Fruit fly (Drosophila melanogaster) whole organism, adult: ENCODE data around the gene CG32708.

Experiments used
- CG11617 ChIP-seq: fragments of 200-800 bp; sonication (Bioruptor generic); optimal IDR thresholded peaks from 2 replicates; lab custom pipeline; 2017; ENCODE audit warnings: mild to moderate bottlenecking, missing biosample characterization, missing genetic modification reagents, missing genetic modification characterization
- CG12768 ChIP-seq: fragments of 200-800 bp; sonication (Bioruptor generic); optimal IDR thresholded peaks from 2 replicates; lab custom pipeline; 2017; ENCODE audit warnings: missing biosample characterization, missing genetic modification characterization, mild to moderate bottlenecking, moderate library complexity, missing genetic modification reagents
- CG14711 ChIP-seq: fragments of 200-800 bp; sonication (Bioruptor generic); optimal IDR thresholded peaks from 2 replicates; lab custom pipeline; 2018; ENCODE audit warnings: missing biosample characterization, mild to moderate bottlenecking, missing genetic modification characterization, moderate library complexity
- CG1620 ChIP-seq: fragments of 200-800 bp; sonication (Bioruptor generic); optimal IDR thresholded peaks from 2 replicates; lab custom pipeline; 2016; ENCODE audit warnings: missing biosample characterization, missing genetic modification characterization
- CG33017 ChIP-seq: fragments of 200-800 bp; sonication (Bioruptor generic); optimal IDR thresholded peaks from 2 replicates; lab custom pipeline; 2018; ENCODE audit warnings: missing biosample characterization, mild to moderate bottlenecking, missing genetic modification characterization, moderate library complexity
- CG5204 ChIP-seq: fragments of 200-800 bp; sonication (Bioruptor generic); optimal IDR thresholded peaks from 2 replicates; lab custom pipeline; 2016; ENCODE audit warnings: missing biosample characterization, missing genetic modification characterization
- CG7045 ChIP-seq: fragments of 200-800 bp; sonication (Bioruptor generic); optimal IDR thresholded peaks from 2 replicates; lab custom pipeline; 2017; ENCODE audit warnings: missing biosample characterization, mild to moderate bottlenecking, missing genetic modification characterization
- CG7101 ChIP-seq: fragments of 200-800 bp; sonication (Bioruptor generic); optimal IDR thresholded peaks from 2 replicates; lab custom pipeline; 2018; ENCODE audit warnings: missing biosample characterization, mild to moderate bottlenecking, missing genetic modification characterization, moderate library complexity
- Clk ChIP-seq: fragments of 200-800 bp; sonication (Bioruptor generic); optimal IDR thresholded peaks from 2 replicates; lab custom pipeline; 2017; ENCODE audit warnings: missing biosample characterization, missing genetic modification characterization
- Crg-1 ChIP-seq: fragments of 200-800 bp; sonication (Bioruptor generic); optimal IDR thresholded peaks from 2 replicates; lab custom pipeline; 2016; ENCODE audit warnings: missing biosample characterization, missing genetic modification characterization
- Hr96 ChIP-seq: fragments of 200-800 bp; sonication (Bioruptor generic); optimal IDR thresholded peaks from 2 replicates; lab custom pipeline; 2016; ENCODE audit warnings: missing biosample characterization, missing genetic modification characterization
- Mnt ChIP-seq: fragments of 200-800 bp; sonication (Bioruptor generic); optimal IDR thresholded peaks from 2 replicates; lab custom pipeline; 2016; ENCODE audit warnings: missing biosample characterization, mild to moderate bottlenecking, missing genetic modification characterization
- bab1 ChIP-seq: fragments of 200-800 bp; sonication (Bioruptor generic); optimal IDR thresholded peaks from 3 replicates; lab custom pipeline; 2019; ENCODE audit warnings: missing biosample characterization, mild to moderate bottlenecking, missing genetic modification characterization, moderate library complexity
- cic ChIP-seq: fragments of 200-800 bp; sonication (Bioruptor generic); optimal IDR thresholded peaks from 2 replicates; lab custom pipeline; 2017; ENCODE audit warnings: missing biosample characterization, mild to moderate bottlenecking, missing genetic modification characterization, moderate library complexity
- cnc ChIP-seq, 2 experiments: fragments of >200 bp; optimal IDR thresholded peaks; 2 replicates each; lab custom pipeline; 2017
- kay ChIP-seq: fragments of 200-800 bp; sonication (Bioruptor generic); peaks from one replicate; lab custom pipeline; 2016; ENCODE audit warnings: missing biosample characterization, missing genetic modification characterization, borderline replicate concordance
- ovo ChIP-seq: fragments of 200-800 bp; sonication (Bioruptor generic); optimal IDR thresholded peaks from 2 replicates; lab custom pipeline; 2016; ENCODE audit warnings: missing biosample characterization, missing genetic modification characterization
- pad ChIP-seq: fragments of 200-800 bp; sonication (Bioruptor generic); optimal IDR thresholded peaks from 3 replicates; lab custom pipeline; 2017; ENCODE audit warnings: missing biosample characterization, missing genetic modification characterization, mild to moderate bottlenecking, moderate library complexity, missing genetic modification reagents
- tj ChIP-seq: fragments of 200-800 bp; sonication (Bioruptor generic); optimal IDR thresholded peaks from 3 replicates; lab custom pipeline; 2017; ENCODE audit warnings: missing biosample characterization, mild to moderate bottlenecking, missing genetic modification characterization, moderate library complexity
- toe ChIP-seq: fragments of 200-800 bp; sonication (Bioruptor generic); optimal IDR thresholded peaks from 2 replicates; lab custom pipeline; 2016; ENCODE audit warnings: missing biosample characterization, missing genetic modification characterization

Gene CG32708

DNA sequence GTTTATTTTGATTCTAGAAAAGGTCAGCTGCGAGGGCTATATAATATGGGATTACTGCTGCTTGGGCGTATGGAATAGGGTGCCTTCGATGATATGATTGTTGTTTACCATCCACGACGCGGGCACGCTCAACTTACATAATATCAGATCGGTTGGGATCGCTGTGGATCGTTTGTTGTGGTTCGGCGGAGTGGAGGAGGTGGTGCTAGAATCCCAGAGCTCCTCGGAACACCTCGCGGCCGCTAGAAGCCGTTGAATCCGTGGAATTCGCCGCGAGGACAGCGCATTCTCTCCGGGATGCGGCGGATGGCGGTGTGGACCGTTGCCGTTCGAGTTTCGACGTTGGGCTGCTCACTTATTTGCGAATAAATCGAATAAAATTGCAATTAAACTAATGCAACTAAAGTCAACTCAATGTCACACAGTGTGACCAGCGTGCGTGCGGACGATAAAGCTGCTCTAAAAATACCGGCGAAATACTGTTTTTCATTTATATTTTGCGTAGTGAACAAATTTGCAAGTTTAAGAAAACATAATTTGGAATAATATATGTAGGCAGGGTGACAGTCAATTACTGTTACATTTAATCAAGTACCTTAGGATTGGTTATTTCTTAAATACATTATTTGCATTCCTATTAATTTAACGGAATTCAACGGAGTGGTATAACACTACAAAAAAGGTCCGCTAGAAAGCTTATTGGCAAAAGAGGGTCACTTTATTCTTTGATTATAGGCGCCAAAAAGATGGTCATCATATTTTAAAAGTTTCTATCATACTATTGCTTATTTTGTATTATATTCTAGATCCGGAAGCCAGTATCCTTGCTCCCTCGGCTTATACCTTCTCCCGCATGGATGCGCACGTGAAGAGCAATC lies 17.8 kb downstream of the CG32708 start, which contains the start of gene CG7766:
Gene CG7766, minus strand, starts transcription at position 432 of the 878 bp plus-strand sequence.
- peak; percentile 12 for TF ChIP-seq bab1 (GFP tag; lab: Kevin White, UChicago)
- TF ChIP-seq cic: peak; percentile 39
- peak; percentile 71 for TF ChIP-seq Mnt (GFP tag; lab: Kevin White, UChicago)
- TF ChIP-seq kay (GFP tag; lab: Kevin White, UChicago): no peak
- no peak for TF ChIP-seq Hr96 (GFP tag; lab: Kevin White, UChicago)

DNA sequence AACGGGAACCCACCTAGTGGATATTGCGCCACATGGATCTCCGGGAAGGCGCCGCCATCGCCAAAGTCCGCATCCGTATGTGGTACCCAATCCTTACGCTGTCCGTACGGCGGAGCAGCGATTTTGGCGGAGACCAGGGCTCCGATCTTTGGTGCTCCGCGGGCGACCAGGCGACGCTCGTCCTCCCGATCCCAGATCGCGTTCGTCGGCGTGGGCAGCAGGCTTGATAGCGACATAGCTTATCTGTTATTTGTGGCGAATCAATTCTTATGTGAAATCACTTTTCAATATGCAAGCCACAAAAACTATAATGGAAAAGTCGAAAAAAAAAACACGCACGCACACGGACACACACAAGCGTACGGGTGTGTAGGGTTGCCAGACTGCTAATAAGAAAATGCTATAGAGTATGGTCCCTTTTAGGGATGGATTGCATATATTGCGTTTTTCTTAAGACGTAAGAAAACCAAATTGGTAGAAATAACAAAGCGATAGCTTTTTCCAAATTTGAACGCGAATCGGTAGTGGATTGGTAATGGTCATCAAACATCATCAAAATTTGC lies 20.6 kb downstream of the CG32708 start, which contains the start of gene Bx42:
Gene Bx42, minus strand, starts transcription at position 393 of the 563 bp plus-strand sequence.
- TF ChIP-seq CG14711 (tag; lab: Kevin White, UChicago) (peak; percentile 27), CG7045 (GFP tag; lab: Kevin White, UChicago) (no peak), CG7101 (no peak), CG11617 (GFP tag; lab: Kevin White, UChicago) (peak; percentile 28), toe (GFP tag; lab: Kevin White, UChicago) (no peak), CG1620 (peak; percentile 25), CG12768 (GFP tag; lab: Kevin White, UChicago) (no peak), cic (no peak), CG5204 (GFP tag; lab: Kevin White, UChicago) (no peak), kay (GFP tag; lab: Kevin White, UChicago) (no peak), tj (no peak), Mnt (GFP tag; lab: Kevin White, UChicago) (peak; percentile 23), bab1 (GFP tag; lab: Kevin White, UChicago) (peak; percentile 3), cnc (optimal IDR thresholded peaks at IDR 0.05; lab: Kevin White, UChicago) (no peak)

DNA sequence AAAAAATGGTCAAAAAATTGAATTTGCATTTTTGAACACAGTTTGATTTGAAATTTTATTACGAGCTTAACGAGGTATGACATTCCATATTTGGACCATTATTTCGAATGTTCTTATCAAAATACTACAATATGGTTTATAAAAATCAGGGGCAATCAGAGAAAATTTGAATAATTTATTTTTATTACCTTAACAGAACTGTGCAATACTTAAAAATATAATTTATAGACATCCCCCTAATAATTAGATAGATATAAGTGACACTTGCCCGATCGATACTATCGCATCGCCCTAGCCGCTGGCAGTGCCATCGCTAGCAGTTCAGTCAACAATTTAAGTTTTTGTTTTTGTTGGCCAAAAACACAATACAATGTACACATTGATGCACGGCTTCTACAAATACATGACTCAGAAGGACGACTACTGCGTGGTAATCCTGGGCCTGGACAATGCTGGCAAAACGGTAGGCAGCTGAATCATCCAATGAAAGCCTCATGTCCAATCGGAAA lies 21.1 kb downstream of the CG32708 start, which contains the start of gene Arfrp1:
Gene Arfrp1, plus strand, starts transcription at position 295 of the 509 bp plus-strand sequence.
- TF ChIP-seq CG33017 (tag; lab: Kevin White, UChicago) (no peak), bab1 (GFP tag; lab: Kevin White, UChicago) (peak; percentile 24), pad (GFP tag; lab: Kevin White, UChicago) (peak; percentile 35), Mnt (GFP tag; lab: Kevin White, UChicago) (no peak), tj (peak; percentile 22), CG7101 (peak; percentile 49), Crg-1 (GFP tag; lab: Kevin White, UChicago) (peak; percentile 25), CG14711 (tag; lab: Kevin White, UChicago) (peak; percentile 0), ovo (GFP tag; lab: Kevin White, UChicago) (no peak), CG11617 (GFP tag; lab: Kevin White, UChicago) (peak; percentile 11), kay (GFP tag; lab: Kevin White, UChicago) (no peak)

DNA sequence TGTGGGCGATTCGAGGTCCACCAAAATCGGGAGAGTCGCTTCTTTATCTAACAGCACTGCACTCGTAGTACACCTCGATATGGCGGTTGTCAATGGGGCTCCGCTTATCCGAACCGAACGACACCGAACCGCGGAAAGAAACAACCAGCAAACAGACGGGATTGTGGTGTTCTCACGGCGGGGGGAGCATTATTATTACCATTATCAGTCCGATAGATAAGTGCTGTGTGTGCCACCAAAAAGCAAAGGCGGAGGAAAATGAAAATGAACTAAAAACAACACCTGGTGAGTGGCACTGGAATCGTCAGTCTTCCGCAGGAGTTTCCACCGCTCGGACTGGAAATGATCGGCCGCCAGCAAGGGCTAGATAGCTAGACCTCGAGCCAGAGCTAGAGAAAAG lies 22.7 kb downstream of the CG32708 start, which contains the start of gene AP-1gamma:
Gene AP-1gamma, plus strand, starts transcription at position 305 of the 400 bp plus-strand sequence.
- TF ChIP-seq Clk (GFP tag; lab: Kevin White, UChicago): no peak
- TF ChIP-seq CG14711 (tag; lab: Kevin White, UChicago): no peak
- no peak for TF ChIP-seq CG1620
- TF ChIP-seq Mnt (GFP tag; lab: Kevin White, UChicago): no peak
- no peak for TF ChIP-seq Crg-1 (GFP tag; lab: Kevin White, UChicago)
- peak; percentile 90 for TF ChIP-seq cic

DNA sequence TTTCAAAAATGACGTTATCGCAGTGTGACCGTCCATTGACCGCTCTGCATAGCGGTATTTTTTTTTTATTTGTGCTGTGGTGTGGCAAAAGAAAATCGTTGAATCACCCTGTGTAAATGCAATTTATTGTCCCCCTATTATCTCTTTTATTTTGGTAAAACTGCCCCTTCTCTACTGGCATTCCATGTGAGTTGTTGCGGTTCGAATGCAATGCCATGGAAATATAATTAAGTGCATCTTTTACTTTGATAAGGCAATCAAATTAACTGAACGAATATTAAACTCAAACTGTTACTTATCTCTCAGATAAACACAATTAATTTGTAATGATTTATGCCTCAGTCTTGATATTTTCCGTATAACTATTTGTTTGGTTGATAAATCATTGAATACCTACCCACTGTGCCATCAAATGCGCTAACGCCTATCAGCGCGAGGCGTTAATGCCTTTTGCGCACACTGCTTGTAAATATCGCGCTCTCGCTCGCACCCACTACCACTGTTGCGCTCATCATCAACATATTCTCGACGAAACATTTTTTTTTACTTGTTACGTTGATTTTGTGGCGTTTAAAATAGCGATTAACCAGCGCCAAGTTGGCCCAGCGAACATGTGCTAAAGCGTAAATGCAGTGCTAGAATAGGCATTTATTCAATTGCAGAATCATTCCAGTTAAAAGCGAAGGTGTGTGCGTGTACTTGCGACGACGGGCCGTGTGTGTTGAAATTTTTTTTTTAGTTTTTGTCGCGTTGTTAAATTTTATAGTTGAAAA lies 23.5 kb downstream of the CG32708 start:
- TF ChIP-seq CG14711 (tag; lab: Kevin White, UChicago): peak; percentile 27
- no peak for TF ChIP-seq cnc (optimal IDR thresholded peaks at IDR 0.05; lab: Kevin White, UChicago)
- peak; percentile 21 for TF ChIP-seq Crg-1 (GFP tag; lab: Kevin White, UChicago)
- no peak for TF ChIP-seq CG7101
- no peak for TF ChIP-seq CG33017 (tag; lab: Kevin White, UChicago)
- peak; percentile 1 for TF ChIP-seq CG11617 (GFP tag; lab: Kevin White, UChicago)
- no peak for TF ChIP-seq cic
- TF ChIP-seq ovo (GFP tag; lab: Kevin White, UChicago): peak; percentile 59
- TF ChIP-seq Hr96 (GFP tag; lab: Kevin White, UChicago): no peak
- peak; percentile 16 for TF ChIP-seq tj
- TF ChIP-seq kay (GFP tag; lab: Kevin White, UChicago): no peak
- no peak for TF ChIP-seq CG5204 (GFP tag; lab: Kevin White, UChicago)
- TF ChIP-seq Mnt (GFP tag; lab: Kevin White, UChicago): peak; percentile 33
- peak; percentile 24 for TF ChIP-seq pad (GFP tag; lab: Kevin White, UChicago)
- TF ChIP-seq CG12768 (GFP tag; lab: Kevin White, UChicago): no peak
- TF ChIP-seq bab1 (GFP tag; lab: Kevin White, UChicago): no peak
- no peak for TF ChIP-seq Clk (GFP tag; lab: Kevin White, UChicago)
- peak; percentile 44 for TF ChIP-seq CG1620
- TF ChIP-seq toe (GFP tag; lab: Kevin White, UChicago): no peak
- TF ChIP-seq CG7045 (GFP tag; lab: Kevin White, UChicago): peak; percentile 9
